Fruit fly (Drosophila melanogaster) whole organism, wandering third instar larva: Measurements from ENCODE around the gene CG43925.
A peak's percentile ranks its signal among the peaks of the same experiment; 100 is the strongest.

Experiments used
- Abd-B ChIP-seq: fragments of >200 bp; optimal IDR thresholded peaks from 2 replicates; lab custom pipeline; 2017; ENCODE audit warnings: missing biosample characterization, missing genetic modification characterization
- CG32264 ChIP-seq: fragments of 200-800 bp; sonication (Bioruptor generic); optimal IDR thresholded peaks from 2 replicates; lab custom pipeline; 2016; ENCODE audit warnings: missing biosample characterization, missing genetic modification characterization
- CG9705 ChIP-seq: fragments of 200-800 bp; sonication (Bioruptor generic); optimal IDR thresholded peaks from 2 replicates; lab custom pipeline; 2018; ENCODE audit warnings: missing biosample characterization, mild to moderate bottlenecking, missing genetic modification characterization
- CrebA ChIP-seq: fragments of 200-800 bp; sonication (Bioruptor generic); optimal IDR thresholded peaks from 2 replicates; lab custom pipeline; 2016; ENCODE audit warnings: missing biosample characterization, mild to moderate bottlenecking, missing genetic modification characterization, borderline replicate concordance
- Dfd ChIP-seq: fragments of >200 bp; optimal IDR thresholded peaks from 2 replicates; lab custom pipeline; 2017; ENCODE audit warnings: missing biosample characterization, missing genetic modification characterization
- Dif ChIP-seq: fragments of 200-275, 200-300 bp; sonication (Bioruptor generic); optimal IDR thresholded peaks from 2 replicates; lab custom pipeline; 2018; ENCODE audit warnings: missing biosample characterization, missing genetic modification characterization; ENCODE audit not compliant: partially characterized antibody
- GATAd ChIP-seq: sonication (Bioruptor generic); optimal IDR thresholded peaks from 2 replicates; lab custom pipeline; 2016; ENCODE audit warnings: missing biosample characterization, missing genetic modification characterization
- HLH106 ChIP-seq: fragments of 200-800 bp; optimal IDR thresholded peaks from 3 replicates; lab custom pipeline; 2019; ENCODE audit warnings: missing biosample characterization, mild to moderate bottlenecking, missing genetic modification characterization, moderate library complexity
- Hnf4 ChIP-seq: fragments of 200-800 bp; sonication (Bioruptor generic); optimal IDR thresholded peaks from 2 replicates; lab custom pipeline; 2016; ENCODE audit warnings: missing biosample characterization, mild to moderate bottlenecking, missing genetic modification characterization
- Hr78 ChIP-seq: fragments of >200 bp; optimal IDR thresholded peaks from 2 replicates; lab custom pipeline; 2017; ENCODE audit warnings: missing biosample characterization, missing genetic modification characterization
- Hr83 ChIP-seq: fragments of 200-300 bp; sonication (Bioruptor generic); optimal IDR thresholded peaks from 2 replicates; lab custom pipeline; 2016; ENCODE audit warnings: missing biosample characterization, mild to moderate bottlenecking, missing genetic modification characterization, moderate library complexity; ENCODE audit not compliant: poor library complexity, severe bottlenecking
- Jra ChIP-seq: sonication (Bioruptor generic); optimal IDR thresholded peaks from 2 replicates; lab custom pipeline; 2016; ENCODE audit warnings: missing biosample characterization, missing genetic modification characterization
- Mio ChIP-seq: sonication (Bioruptor generic); optimal IDR thresholded peaks from 2 replicates; lab custom pipeline; 2016; ENCODE audit warnings: missing biosample characterization, missing genetic modification characterization
- Myc ChIP-seq: fragments of >200 bp; optimal IDR thresholded peaks from 2 replicates; lab custom pipeline; 2017
- N ChIP-seq: fragments of >200 bp; optimal IDR thresholded peaks from 2 replicates; lab custom pipeline; 2018; ENCODE audit warnings: missing biosample characterization, missing external identifiers, missing genetic modification characterization
- OdsH ChIP-seq: fragments of 200-800 bp; sonication (Bioruptor generic); optimal IDR thresholded peaks from 2 replicates; lab custom pipeline; 2016; ENCODE audit warnings: missing biosample characterization, mild to moderate bottlenecking, missing genetic modification characterization
- Rel ChIP-seq, 2 experiments: fragments of 200-800 bp; sonication (Bioruptor generic) in 1 of 2; optimal IDR thresholded peaks; 2 replicates in 1 of 2; 3 replicates in 1 of 2; lab custom pipeline; 2016 to 2019; ENCODE audit warnings: mild to moderate bottlenecking in 2 of 2, missing biosample characterization in 2 of 2, missing genetic modification characterization in 2 of 2, moderate library complexity in 1 of 2
- Sp1 ChIP-seq: fragments of 200-800 bp; sonication (Bioruptor generic); optimal IDR thresholded peaks from 3 replicates; lab custom pipeline; 2019; ENCODE audit warnings: missing biosample characterization, mild to moderate bottlenecking, missing genetic modification characterization, moderate library complexity
- Vsx2 ChIP-seq: fragments of 200-300, 225-300 bp; sonication (Bioruptor generic); optimal IDR thresholded peaks from 2 replicates; lab custom pipeline; 2018; ENCODE audit warnings: missing biosample characterization, missing genetic modification characterization; ENCODE audit not compliant: partially characterized antibody
- br ChIP-seq: fragments of 200-800 bp; sonication (Bioruptor generic); optimal IDR thresholded peaks from 2 replicates; lab custom pipeline; 2016; ENCODE audit warnings: missing biosample characterization, missing genetic modification characterization
- brk ChIP-seq: fragments of 200-800 bp; sonication (Bioruptor generic); optimal IDR thresholded peaks from 2 replicates; lab custom pipeline; 2016; ENCODE audit warnings: missing biosample characterization, mild to moderate bottlenecking, missing genetic modification characterization
- dl ChIP-seq, 2 experiments: fragments of 175-275, 200-275 bp in 1 of 2; fragments of 200-275 bp in 1 of 2; sonication (Bioruptor generic); optimal IDR thresholded peaks; lab custom pipeline; 2018; ENCODE audit warnings: mild to moderate bottlenecking in 2 of 2, missing biosample characterization in 2 of 2, missing genetic modification characterization in 2 of 2, moderate library complexity in 2 of 2; ENCODE audit not compliant: partially characterized antibody in 2 of 2, insufficient read depth in 1 of 2
- dmrt93B ChIP-seq: fragments of 200-800 bp; sonication (Bioruptor generic); optimal IDR thresholded peaks from 2 replicates; lab custom pipeline; 2018; ENCODE audit warnings: missing biosample characterization, mild to moderate bottlenecking, missing genetic modification characterization
- dsf ChIP-seq: sonication (Bioruptor generic); optimal IDR thresholded peaks from 2 replicates; lab custom pipeline; 2016; ENCODE audit warnings: missing biosample characterization, missing genetic modification characterization, borderline replicate concordance
- ey ChIP-seq: fragments of 200-800 bp; sonication (Bioruptor generic); optimal IDR thresholded peaks from 2 replicates; lab custom pipeline; 2016; ENCODE audit warnings: missing biosample characterization, missing genetic modification characterization
- foxo ChIP-seq, 2 experiments: fragments of 200-800 bp; sonication (Bioruptor generic); optimal IDR thresholded peaks; 2 replicates in 1 of 2; 3 replicates in 1 of 2; lab custom pipeline; 2016 to 2017; ENCODE audit warnings: missing biosample characterization in 2 of 2, missing genetic modification characterization in 2 of 2
- fru ChIP-seq: fragments of 200-800 bp; sonication (Bioruptor generic); optimal IDR thresholded peaks from 3 replicates; lab custom pipeline; 2016; ENCODE audit warnings: missing biosample characterization, mild to moderate bottlenecking, missing genetic modification characterization
- h ChIP-seq: fragments of 200-800 bp; sonication (Bioruptor generic); optimal IDR thresholded peaks from 3 replicates; lab custom pipeline; 2016; ENCODE audit warnings: missing biosample characterization, mild to moderate bottlenecking, missing genetic modification characterization
- jim ChIP-seq: fragments of 175-275, 200-325 bp; sonication (Bioruptor generic); optimal IDR thresholded peaks from 2 replicates; lab custom pipeline; 2016; ENCODE audit warnings: missing biosample characterization, mild to moderate bottlenecking, missing genetic modification characterization
- lola ChIP-seq: fragments of >200 bp; optimal IDR thresholded peaks from 2 replicates; lab custom pipeline; 2017; ENCODE audit warnings: missing biosample characterization, missing genetic modification characterization
- pan ChIP-seq: fragments of >200 bp; optimal IDR thresholded peaks from 2 replicates; lab custom pipeline; 2017
- psq ChIP-seq: fragments of 200-800 bp; sonication (Bioruptor generic); optimal IDR thresholded peaks from 3 replicates; lab custom pipeline; 2017; ENCODE audit warnings: missing biosample characterization, mild to moderate bottlenecking, missing genetic modification characterization, moderate library complexity
- rgr ChIP-seq: fragments of 200-800 bp; sonication (Bioruptor generic); optimal IDR thresholded peaks from 3 replicates; lab custom pipeline; 2016; ENCODE audit warnings: missing biosample characterization, mild to moderate bottlenecking, missing genetic modification characterization
- sage ChIP-seq: fragments of 200-800 bp; sonication (Bioruptor generic); optimal IDR thresholded peaks from 2 replicates; lab custom pipeline; 2016; ENCODE audit warnings: missing biosample characterization, mild to moderate bottlenecking, missing genetic modification characterization
- sv ChIP-seq: fragments of 200-800 bp; sonication (Bioruptor generic); optimal IDR thresholded peaks from 3 replicates; lab custom pipeline; 2016; ENCODE audit warnings: missing biosample characterization, missing genetic modification characterization
- tai ChIP-seq: sonication (Bioruptor generic); optimal IDR thresholded peaks from 2 replicates; lab custom pipeline; 2016; ENCODE audit warnings: missing biosample characterization, missing genetic modification characterization
- usp ChIP-seq: fragments of >200 bp; optimal IDR thresholded peaks from 2 replicates; lab custom pipeline; 2017; ENCODE audit warnings: missing biosample characterization, missing genetic modification characterization
- woc ChIP-seq: sonication (Bioruptor generic); optimal IDR thresholded peaks from 2 replicates; lab custom pipeline; 2016; ENCODE audit warnings: missing biosample characterization, mild to moderate bottlenecking, missing genetic modification characterization

Gene CG43925

DNA sequence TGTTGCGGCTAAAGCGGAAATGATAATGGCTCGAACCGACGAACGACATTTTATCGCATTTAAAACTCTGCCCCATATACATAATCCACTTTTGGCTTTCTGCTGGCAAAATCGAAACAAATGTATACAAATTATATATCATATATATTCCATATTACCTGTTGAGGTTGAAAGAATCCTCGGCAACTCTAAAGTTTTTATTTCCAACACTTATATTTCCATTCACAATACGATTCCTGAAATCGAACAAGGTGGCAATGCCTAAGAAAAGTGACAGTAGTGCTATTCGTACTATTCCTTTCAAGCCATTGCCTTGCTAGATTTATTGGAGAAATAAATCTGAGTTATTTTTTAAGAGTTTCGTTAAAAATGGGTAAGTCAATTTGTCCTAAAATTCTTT, 17.7 kb upstream of the CG43925 start, which contains the start of gene Pk34A:
Gene Pk34A, plus strand, starts transcription at position 301 of the 400 bp plus-strand sequence.
- TF ChIP-seq Hr83 (GFP tag; lab: Kevin White, UChicago) (no peak), Sp1 (no peak), GATAd (GFP tag; lab: Kevin White, UChicago) (no peak), tai (no peak), Jra (GFP tag; lab: Kevin White, UChicago) (no peak), Dfd (GFP tag; lab: Kevin White, UChicago) (no peak), Vsx2 (GFP tag; lab: Kevin White, UChicago) (no peak), N (GFP tag; lab: Kevin White, UChicago) (no peak), HLH106 (tag; lab: Kevin White, UChicago) (no peak), Abd-B (no peak), usp (GFP tag; lab: Kevin White, UChicago) (no peak), CrebA (GFP tag; lab: Kevin White, UChicago) (no peak)

DNA sequence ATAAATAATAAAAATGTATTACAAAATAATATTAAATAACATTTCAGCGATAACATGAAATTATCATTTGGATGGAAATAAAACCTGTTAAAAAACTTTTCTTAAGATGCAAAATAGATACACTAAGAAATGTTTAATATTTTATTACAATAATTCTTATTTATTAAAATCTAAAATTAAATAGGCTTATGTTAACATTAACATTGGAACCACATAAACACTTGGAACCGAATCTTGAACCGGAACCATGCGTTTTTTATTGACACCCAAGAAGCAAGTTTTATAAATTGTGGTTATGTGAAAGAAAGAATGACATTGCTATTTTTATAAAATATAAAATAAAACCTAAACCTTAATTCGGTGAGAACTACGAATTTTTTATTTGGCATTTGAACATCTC, 16.0 kb upstream of the CG43925 start, which contains the start of gene kmg:
Gene kmg, plus strand, starts transcription at position 301 of the 400 bp plus-strand sequence.
- TF ChIP-seq br (GFP tag; lab: Kevin White, UChicago) (no peak), CG32264 (GFP tag; lab: Kevin White, UChicago) (no peak), CrebA (GFP tag; lab: Kevin White, UChicago) (no peak), CG9705 (GFP tag; lab: Kevin White, UChicago) (no peak), woc (GFP tag; lab: Kevin White, UChicago) (no peak), psq (GFP tag; lab: Kevin White, UChicago) (no peak), Hr78 (GFP tag; lab: Kevin White, UChicago) (no peak), Hnf4 (no peak), h (GFP tag; lab: Kevin White, UChicago) (no peak), Rel (GFP tag; optimal IDR thresholded peaks at IDR 0.05; lab: Kevin White, UChicago) (no peak), Rel (tag; optimal IDR thresholded peaks at IDR 0.05; lab: Kevin White, UChicago) (no peak), N (GFP tag; lab: Kevin White, UChicago) (no peak), usp (GFP tag; lab: Kevin White, UChicago) (no peak), ey (no peak), dmrt93B (GFP tag; lab: Kevin White, UChicago) (no peak), Dif (GFP tag; lab: Kevin White, UChicago) (no peak), fru (GFP tag; lab: Kevin White, UChicago) (no peak), brk (GFP tag; lab: Kevin White, UChicago) (no peak), Vsx2 (GFP tag; lab: Kevin White, UChicago) (no peak), HLH106 (tag; lab: Kevin White, UChicago) (no peak)

- TF ChIP-seq lola (GFP tag; lab: Kevin White, UChicago) (no peak), rgr (GFP tag; lab: Kevin White, UChicago) (peak; percentile 84), Rel (GFP tag; optimal IDR thresholded peaks at IDR 0.05; lab: Kevin White, UChicago) (no peak), Rel (tag; optimal IDR thresholded peaks at IDR 0.05; lab: Kevin White, UChicago) (peak; percentile 98), br (GFP tag; lab: Kevin White, UChicago) (peak; percentile 30), h (GFP tag; lab: Kevin White, UChicago) (peak; percentile 69), Dif (GFP tag; lab: Kevin White, UChicago) (no peak), Mio (GFP tag; lab: Kevin White, UChicago) (no peak), usp (GFP tag; lab: Kevin White, UChicago) (no peak), Jra (GFP tag; lab: Kevin White, UChicago) (peak; percentile 80), woc (GFP tag; lab: Kevin White, UChicago) (peak; percentile 82), Hr83 (GFP tag; lab: Kevin White, UChicago) (peak; percentile 49), sage (GFP tag; lab: Kevin White, UChicago) (peak; percentile 5), CG9705 (GFP tag; lab: Kevin White, UChicago) (peak; percentile 81), dl (GFP tag; optimal IDR thresholded peaks at IDR 0.05; lab: Kevin White, UChicago; ENCODE audit: insufficient read depth in 1 of 2, partially characterized antibody in 2 of 2) (no peak), CrebA (GFP tag; lab: Kevin White, UChicago) (no peak), dmrt93B (GFP tag; lab: Kevin White, UChicago) (peak; percentile 87), pan (lab: Kevin White, UChicago) (no peak), foxo (GFP tag; optimal IDR thresholded peaks at IDR 0.05; lab: Kevin White, UChicago) (peak in 1 of 2 experiments; percentile 92), brk (GFP tag; lab: Kevin White, UChicago) (no peak), psq (GFP tag; lab: Kevin White, UChicago) (no peak), Hr78 (GFP tag; lab: Kevin White, UChicago) (no peak), GATAd (GFP tag; lab: Kevin White, UChicago) (no peak), sv (GFP tag; lab: Kevin White, UChicago) (peak; percentile 32), dsf (GFP tag; lab: Kevin White, UChicago) (peak; percentile 51), CG32264 (GFP tag; lab: Kevin White, UChicago) (peak; percentile 15), ey (peak; percentile 66), N (GFP tag; lab: Kevin White, UChicago) (no peak), Dfd (GFP tag; lab: Kevin White, UChicago) (no peak), Myc (lab: Kevin White, UChicago) (no peak), Vsx2 (GFP tag; lab: Kevin White, UChicago) (no peak), Sp1 (peak; percentile 89), tai (no peak), OdsH (peak; percentile 76), jim (no peak), Hnf4 (peak; percentile 27), HLH106 (tag; lab: Kevin White, UChicago) (peak; percentile 94), Abd-B (no peak)
These were observed 11.0 kb upstream of the CG43925 start, which contains the start of gene Sirt1 for dm6 chr2L:13164994-13165801. Sirt1 (plus strand) TSS chr2L:13165564.
